Fruit fly (Drosophila melanogaster) whole organism, embryonic: ENCODE results near the gene CG11307.

Source experiments
- Bgb ChIP-seq: fragments of 200-800 bp; sonication (Bioruptor generic); IDR thresholded peaks from 2 replicates; pipeline ENCODE4 v1.3.6; 2022; ENCODE audit warnings: missing biosample characterization, missing genetic modification characterization; ENCODE audit not compliant: partially characterized antibody
- CG10366 ChIP-seq: fragments of 200-800 bp; sonication (Bioruptor generic); IDR thresholded peaks from 2 replicates; pipeline ENCODE4 v1.3.6; 2022; ENCODE audit warnings: missing biosample characterization, missing genetic modification characterization
- CG10431 ChIP-seq: fragments of 200-800 bp; sonication (Bioruptor generic); optimal IDR thresholded peaks from 3 replicates; lab custom pipeline; 2018; ENCODE audit warnings: missing biosample characterization, mild to moderate bottlenecking, missing genetic modification characterization
- CG11247 ChIP-seq: fragments of 200-800 bp; sonication (Bioruptor generic); IDR thresholded peaks from 2 replicates; pipeline ENCODE4 v1.3.6; 2022; ENCODE audit warnings: missing biosample characterization, missing genetic modification characterization
- CG11560 ChIP-seq: fragments of 200-800 bp; sonication (Bioruptor generic); IDR thresholded peaks from 3 replicates; pipeline ENCODE4 v1.3.6; 2022; ENCODE audit warnings: missing biosample characterization, missing genetic modification characterization
- CG12769 ChIP-seq: fragments of 200-800 bp; sonication (Bioruptor generic); optimal IDR thresholded peaks from 2 replicates; lab custom pipeline; 2019; ENCODE audit warnings: missing biosample characterization, mild to moderate bottlenecking, missing genetic modification characterization, moderate library complexity
- CG13287 ChIP-seq: fragments of 200-800 bp; sonication (Bioruptor generic); IDR thresholded peaks from 2 replicates; pipeline ENCODE4 v1.3.6; 2022; ENCODE audit warnings: missing biosample characterization, missing genetic modification characterization; ENCODE audit not compliant: partially characterized antibody
- CG13894 ChIP-seq: fragments of 200-800 bp; sonication (Bioruptor generic); optimal IDR thresholded peaks from 3 replicates; lab custom pipeline; 2018; ENCODE audit warnings: missing biosample characterization, mild to moderate bottlenecking, missing genetic modification characterization, moderate library complexity
- CG14965 ChIP-seq: fragments of 200-800 bp; sonication (Bioruptor generic); optimal IDR thresholded peaks from 2 replicates; lab custom pipeline; 2016; ENCODE audit warnings: missing biosample characterization, missing genetic modification characterization, borderline replicate concordance
- CG16815 ChIP-seq: fragments of 200-800 bp; sonication (Bioruptor generic); optimal IDR thresholded peaks from 3 replicates; lab custom pipeline; 2017; ENCODE audit warnings: missing biosample characterization, mild to moderate bottlenecking, missing genetic modification characterization
- CG17186 ChIP-seq: fragments of 200-800 bp; sonication (Bioruptor generic); optimal IDR thresholded peaks from 3 replicates; lab custom pipeline; 2017; ENCODE audit warnings: missing biosample characterization, missing genetic modification reagents, missing genetic modification characterization
- CG6254 ChIP-seq: fragments of 200-800 bp; sonication (Bioruptor generic); optimal IDR thresholded peaks from 3 replicates; lab custom pipeline; 2017; ENCODE audit warnings: mild to moderate bottlenecking, missing biosample characterization, missing genetic modification reagents, missing genetic modification characterization
- CG9215 ChIP-seq: fragments of 200-800 bp; sonication (Bioruptor generic); IDR thresholded peaks from 2 replicates; pipeline ENCODE4 v1.3.6; 2022; ENCODE audit warnings: missing biosample characterization, missing genetic modification characterization
- Deaf1 ChIP-seq: fragments of 200-800 bp; optimal IDR thresholded peaks from 3 replicates; lab custom pipeline; 2019; ENCODE audit warnings: missing biosample characterization, mild to moderate bottlenecking, missing genetic modification characterization, moderate library complexity
- Ets65A ChIP-seq: fragments of 200-800 bp; sonication (Bioruptor generic); peaks from one replicate; lab custom pipeline; 2016; ENCODE audit warnings: missing biosample characterization, missing genetic modification characterization
- Hr39 ChIP-seq: fragments of >200 bp; optimal IDR thresholded peaks from 2 replicates; lab custom pipeline; 2017
- Kr ChIP-seq: fragments of 200-800 bp; sonication (Bioruptor generic); optimal IDR thresholded peaks from 2 replicates; lab custom pipeline; 2017; ENCODE audit warnings: missing biosample characterization, mild to moderate bottlenecking, missing genetic modification characterization
- MESR4 ChIP-seq: fragments of 200-800 bp; sonication (Bioruptor generic); optimal IDR thresholded peaks from 2 replicates; lab custom pipeline; 2018; ENCODE audit warnings: missing biosample characterization, mild to moderate bottlenecking, missing genetic modification characterization, moderate library complexity
- Med ChIP-seq: fragments of 200-800 bp; sonication (Bioruptor generic); peaks from one replicate; lab custom pipeline; 2016; ENCODE audit warnings: missing biosample characterization, missing genetic modification characterization, mild to moderate bottlenecking, inconsistent platforms, moderate library complexity
- NFAT ChIP-seq: fragments of 200-800 bp; sonication (Bioruptor generic); IDR thresholded peaks from 2 replicates; pipeline ENCODE4 v1.3.6; 2022; ENCODE audit warnings: missing biosample characterization, missing genetic modification characterization
- Oaz ChIP-seq: fragments of 200-800 bp; sonication (Bioruptor generic); IDR thresholded peaks from 2 replicates; pipeline ENCODE4 v1.3.6; 2022; ENCODE audit warnings: missing biosample characterization, missing genetic modification characterization
- Trl ChIP-seq, 3 experiments: fragments of >200 bp in 2 of 3; fragments of 200-800 bp in 1 of 3; sonication (Bioruptor generic) in 1 of 3; optimal IDR thresholded peaks; 2 replicates in 1 of 3; 3 replicates in 2 of 3; lab custom pipeline; 2016 to 2017; ENCODE audit warnings: missing biosample characterization in 1 of 3, missing genetic modification characterization in 1 of 3
- abd-A ChIP-seq: fragments of 200-800 bp; sonication (Bioruptor generic); optimal IDR thresholded peaks from 3 replicates; lab custom pipeline; 2019; ENCODE audit warnings: missing biosample characterization, mild to moderate bottlenecking, missing genetic modification characterization, moderate library complexity
- al ChIP-seq: fragments of 200-800 bp; sonication (Bioruptor generic); IDR thresholded peaks from 2 replicates; pipeline ENCODE4 v1.3.6; 2022; ENCODE audit warnings: missing biosample characterization, missing genetic modification characterization
- amos ChIP-seq: fragments of 200-800 bp; sonication (Bioruptor generic); IDR thresholded peaks from 2 replicates; pipeline ENCODE4 v1.3.6; 2022; ENCODE audit warnings: missing biosample characterization, missing genetic modification characterization; ENCODE audit not compliant: partially characterized antibody
- ash1 ChIP-seq: fragments of 200-800 bp; sonication (Bioruptor generic); optimal IDR thresholded peaks from 2 replicates; lab custom pipeline; 2018; ENCODE audit warnings: missing biosample characterization, mild to moderate bottlenecking, missing genetic modification characterization
- bbx ChIP-seq: fragments of 200-800 bp; sonication (Bioruptor generic); IDR thresholded peaks from 2 replicates; pipeline ENCODE4 v1.3.6; 2022; ENCODE audit warnings: missing biosample characterization, missing genetic modification characterization; ENCODE audit not compliant: partially characterized antibody
- chinmo ChIP-seq: fragments of 200-800 bp; sonication (Bioruptor generic); IDR thresholded peaks from 4 replicates; pipeline ENCODE4 v1.3.6; 2022; ENCODE audit warnings: missing biosample characterization, missing genetic modification characterization; ENCODE audit not compliant: partially characterized antibody
- chn ChIP-seq: fragments of 200-800 bp; sonication (Bioruptor generic); optimal IDR thresholded peaks from 2 replicates; lab custom pipeline; 2016; ENCODE audit warnings: missing biosample characterization, missing genetic modification characterization
- dmrt11E ChIP-seq: fragments of 200-800 bp; sonication (Bioruptor generic); optimal IDR thresholded peaks from 3 replicates; lab custom pipeline; 2018; ENCODE audit warnings: missing biosample characterization, mild to moderate bottlenecking, missing genetic modification characterization, moderate library complexity
- dpn ChIP-seq, 2 experiments: fragments of 200-800 bp; sonication (Bioruptor generic); optimal IDR thresholded peaks; 3 replicates each; lab custom pipeline; 2016; ENCODE audit warnings: missing biosample characterization in 2 of 2, missing genetic modification characterization in 2 of 2
- en ChIP-seq: fragments of 200-800 bp; sonication (Bioruptor generic); optimal IDR thresholded peaks from 2 replicates; lab custom pipeline; 2016; ENCODE audit warnings: missing biosample characterization, missing genetic modification characterization
- hb ChIP-seq: fragments of 200-800 bp; sonication (Bioruptor generic); IDR thresholded peaks from 3 replicates; pipeline ENCODE4 v1.3.6; 2022; ENCODE audit warnings: missing biosample characterization, missing genetic modification characterization; ENCODE audit not compliant: partially characterized antibody
- her ChIP-seq: fragments of 200-800 bp; sonication (Bioruptor generic); optimal IDR thresholded peaks from 2 replicates; lab custom pipeline; 2016; ENCODE audit warnings: missing biosample characterization, missing genetic modification characterization
- kni ChIP-seq: fragments of 200-800 bp; sonication (Bioruptor generic); optimal IDR thresholded peaks from 3 replicates; lab custom pipeline; 2017; ENCODE audit warnings: mild to moderate bottlenecking, missing biosample characterization, missing genetic modification reagents, missing genetic modification characterization
- mirr ChIP-seq: fragments of 200-800 bp; sonication (Bioruptor generic); optimal IDR thresholded peaks from 3 replicates; lab custom pipeline; 2018; ENCODE audit warnings: missing biosample characterization, mild to moderate bottlenecking, missing genetic modification characterization
- nom ChIP-seq: fragments of 200-800 bp; sonication (Bioruptor generic); optimal IDR thresholded peaks from 2 replicates; lab custom pipeline; 2017; ENCODE audit warnings: missing biosample characterization, missing genetic modification characterization, mild to moderate bottlenecking, moderate library complexity, missing genetic modification reagents
- pum ChIP-seq: fragments of 200-800 bp; sonication (Bioruptor generic); optimal IDR thresholded peaks from 2 replicates; lab custom pipeline; 2016; ENCODE audit warnings: missing biosample characterization, missing genetic modification characterization
- sd ChIP-seq: fragments of 200-800 bp; sonication (Bioruptor generic); optimal IDR thresholded peaks from 3 replicates; lab custom pipeline; 2018; ENCODE audit warnings: missing biosample characterization, mild to moderate bottlenecking, missing genetic modification characterization, moderate library complexity
- sens ChIP-seq: fragments of 200-800 bp; sonication (Bioruptor generic); peaks from one replicate; lab custom pipeline; 2016; ENCODE audit warnings: missing biosample characterization, missing genetic modification characterization
- sens-2 ChIP-seq: fragments of 200-800 bp; sonication (Bioruptor generic); IDR thresholded peaks from 2 replicates; pipeline ENCODE4 v1.3.6; 2022; ENCODE audit warnings: missing biosample characterization, missing genetic modification characterization
- slbo ChIP-seq: fragments of 200-800 bp; sonication (Bioruptor generic); IDR thresholded peaks from 2 replicates; pipeline ENCODE4 v1.3.6; 2022; ENCODE audit warnings: missing biosample characterization, missing genetic modification characterization
- so ChIP-seq: fragments of 200-800 bp; sonication (Bioruptor generic); IDR thresholded peaks from 3 replicates; pipeline ENCODE4 v1.3.6; 2022; ENCODE audit warnings: missing biosample characterization, missing genetic modification characterization
- tio ChIP-seq: fragments of 200-800 bp; sonication (Bioruptor generic); optimal IDR thresholded peaks from 2 replicates; lab custom pipeline; 2017; ENCODE audit warnings: missing biosample characterization, missing genetic modification characterization, inconsistent platforms
- vvl ChIP-seq: fragments of 200-800 bp; sonication (Bioruptor generic); IDR thresholded peaks from 2 replicates; pipeline ENCODE4 v1.3.6; 2022; ENCODE audit warnings: missing biosample characterization, missing genetic modification characterization
- yki ChIP-seq: fragments of >200 bp; optimal IDR thresholded peaks from 3 replicates; lab custom pipeline; 2018
- z ChIP-seq: fragments of 200-800 bp; sonication (Bioruptor generic); IDR thresholded peaks from 3 replicates; pipeline ENCODE4 v1.3.6; 2022; ENCODE audit warnings: missing biosample characterization, missing genetic modification characterization
- zfh2 ChIP-seq: fragments of 200-800 bp; sonication (Bioruptor generic); optimal IDR thresholded peaks from 2 replicates; lab custom pipeline; 2016; ENCODE audit warnings: missing biosample characterization, missing genetic modification characterization

CG11307 gene

DNA sequence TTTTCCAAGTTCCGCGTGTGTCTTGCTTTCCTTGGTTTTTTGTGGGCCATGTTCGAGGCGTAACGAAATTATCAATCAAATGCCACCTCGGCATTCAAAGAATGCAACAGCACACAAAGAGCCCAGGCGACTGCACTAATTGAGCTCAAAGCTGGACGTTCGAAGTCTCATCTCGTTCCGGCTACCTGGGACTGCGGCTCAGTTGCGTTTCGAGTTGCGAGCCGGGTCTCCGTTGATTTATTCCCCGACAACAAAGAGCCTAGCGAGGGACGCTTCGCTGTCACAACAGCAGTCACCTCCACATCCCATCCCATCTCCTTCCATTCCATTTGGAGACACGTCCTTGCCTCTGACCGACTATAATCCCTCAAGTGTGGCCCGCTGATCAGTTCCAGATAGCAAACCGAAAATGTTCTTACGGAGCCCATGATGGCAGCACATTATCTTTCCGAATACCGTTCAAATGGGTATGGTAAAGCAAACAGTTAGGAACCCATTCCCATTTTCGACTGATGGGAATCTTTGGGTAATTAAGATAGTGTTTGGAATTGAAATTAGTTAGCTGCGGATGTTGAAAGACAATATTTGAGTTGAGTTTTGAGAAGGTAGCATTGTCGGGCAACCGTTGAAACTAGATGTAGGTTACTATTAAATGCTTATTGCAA is 25.6 kb downstream of the CG11307 start (continued):
- TF ChIP-seq CG9215 (GFP tag; lab: Robert Waterston, UW) (no peak), her (no peak), nom (GFP tag; lab: Kevin White, UChicago) (no peak), CG6254 (no peak), vvl (GFP tag; lab: Robert Waterston, UW) (no peak), tio (GFP tag; lab: Kevin White, UChicago) (no peak), Oaz (GFP tag; lab: Robert Waterston, UW) (no peak), Ets65A (no peak), en (no peak), chn (no peak), al (0 out of 2 replicates have a peak, but pooled peaks have one; percentile 8), CG17186 (GFP tag; lab: Kevin White, UChicago) (no peak), dmrt11E (tag; lab: Kevin White, UChicago) (no peak), CG14965 (GFP tag; lab: Kevin White, UChicago) (no peak), Kr (GFP tag; lab: Kevin White, UChicago) (peak; percentile 25), mirr (GFP tag; lab: Kevin White, UChicago) (no peak), pum (GFP tag; lab: Kevin White, UChicago) (no peak), MESR4 (GFP tag; lab: Kevin White, UChicago) (no peak), zfh2 (GFP tag; lab: Kevin White, UChicago) (no peak), CG11560 (tag; lab: Robert Waterston, UW) (no peak), CG16815 (GFP tag; lab: Kevin White, UChicago) (no peak), dpn (GFP tag; optimal IDR thresholded peaks at IDR 0.05; lab: Kevin White, UChicago) (no peak), ash1 (GFP tag; lab: Kevin White, UChicago) (no peak)

dm6 chr3L:21644176-21644575 is 26.8 kb downstream of the CG11307 start:
- TF ChIP-seq Hr39 (lab: Kevin White, UChicago) (peak; percentile 1), Med (GFP tag; lab: Kevin White, UChicago) (peak; percentile 68), so (GFP tag; lab: Robert Waterston, UW) (no peak)

- TF ChIP-seq sens-2 (GFP tag; lab: Robert Waterston, UW) (no peak), amos (peak; percentile 18; the same call in 1 of the 2 replicates), z (GFP tag; lab: Robert Waterston, UW) (peak; percentile 94), sd (peak; percentile 5), abd-A (tag; lab: Kevin White, UChicago) (peak; percentile 21), chinmo (GFP tag; lab: Robert Waterston, UW) (peak; percentile 72; the same call in 2 of the 4 replicates), CG12769 (tag; lab: Kevin White, UChicago) (peak; percentile 34), Trl (optimal IDR thresholded peaks at IDR 0.05; lab: Kevin White, UChicago) (peak; percentile 58 to 62), Trl (GFP tag; optimal IDR thresholded peaks at IDR 0.05; lab: Kevin White, UChicago) (no peak), CG10431 (GFP tag; lab: Kevin White, UChicago) (peak; percentile 18), sens (GFP tag; lab: Kevin White, UChicago) (peak; percentile 40), Deaf1 (tag; lab: Kevin White, UChicago) (peak; percentile 79), bbx (GFP tag; lab: Robert Waterston, UW) (0 out of 2 replicates have a peak, but pooled peaks have one; percentile 24), CG13287 (GFP tag; lab: Robert Waterston, UW) (peak; percentile 17; the same call in 1 of the 2 replicates), CG13894 (tag; lab: Kevin White, UChicago) (peak; percentile 11), CG11247 (GFP tag; lab: Robert Waterston, UW) (peak; percentile 59; the same call in 1 of the 2 replicates), NFAT (no peak), CG10366 (GFP tag; lab: Robert Waterston, UW) (no peak), yki (peak; percentile 5), Bgb (peak; percentile 27; the same call in 1 of the 2 replicates), kni (GFP tag; lab: Kevin White, UChicago) (peak; percentile 5), slbo (GFP tag; lab: Robert Waterston, UW) (no peak), hb (GFP tag; lab: Robert Waterston, UW) (no peak)
Measured at dm6 chr3L:21644607-21645006, 27.2 kb downstream of the CG11307 start, which contains the start of gene CG43980. CG43980 (plus strand) TSS chr3L:21644958.
